Worm (Caenorhabditis elegans): ENCODE data around the gene sri-67.

The sri-67 gene

ce11 chrV:19994665-19995064, 6.9 kb downstream of the sri-67 start:
- TF ChIP-seq pha-4 (tag; optimal IDR thresholded peaks at IDR 0.05) (no peak), ztf-11 (tag; optimal IDR thresholded peaks at IDR 0.05) (no peak), snpc-4 (tag; optimal IDR thresholded peaks at IDR 0.05) (no peak), sptf-1 (tag; optimal IDR thresholded peaks at IDR 0.05) (no peak), nhr-76 (tag; optimal IDR thresholded peaks at IDR 0.05) (no peak), lsy-2 (tag; optimal IDR thresholded peaks at IDR 0.05) (no peak), cnd-1 (tag; optimal IDR thresholded peaks at IDR 0.05) (no peak), mep-1 (tag; optimal IDR thresholded peaks at IDR 0.05) (no peak), unc-39 (tag; optimal IDR thresholded peaks at IDR 0.05) (no peak), blmp-1 (tag; optimal IDR thresholded peaks at IDR 0.05) (no peak), bed-3 (GFP tag; optimal IDR thresholded peaks at IDR 0.05) (no peak), mab-5 (tag; optimal IDR thresholded peaks at IDR 0.05) (no peak)

ce11 chrV:19997481-19997880, 9.7 kb downstream of the sri-67 start:
- TF ChIP-seq blmp-1 (tag; optimal IDR thresholded peaks at IDR 0.05) (no peak), zip-8 (tag; optimal IDR thresholded peaks at IDR 0.05) (no peak), unc-39 (tag; optimal IDR thresholded peaks at IDR 0.05) (no peak), nhr-237 (tag; optimal IDR thresholded peaks at IDR 0.05) (no peak), nhr-2 (tag; optimal IDR thresholded peaks at IDR 0.05) (no peak), flh-1 (GFP tag; optimal IDR thresholded peaks at IDR 0.05) (no peak), ceh-83 (GFP tag; optimal IDR thresholded peaks at IDR 0.05) (no peak), bed-3 (GFP tag; optimal IDR thresholded peaks at IDR 0.05) (no peak), tbx-8 (GFP tag; optimal IDR thresholded peaks at IDR 0.05) (no peak), lsy-2 (tag; optimal IDR thresholded peaks at IDR 0.05) (no peak), mab-5 (tag; optimal IDR thresholded peaks at IDR 0.05) (no peak), ham-2 (GFP tag; optimal IDR thresholded peaks at IDR 0.05) (no peak), hlh-1 (tag; optimal IDR thresholded peaks at IDR 0.05) (no peak), sem-2 (GFP tag; optimal IDR thresholded peaks at IDR 0.05) (no peak)

DNA sequence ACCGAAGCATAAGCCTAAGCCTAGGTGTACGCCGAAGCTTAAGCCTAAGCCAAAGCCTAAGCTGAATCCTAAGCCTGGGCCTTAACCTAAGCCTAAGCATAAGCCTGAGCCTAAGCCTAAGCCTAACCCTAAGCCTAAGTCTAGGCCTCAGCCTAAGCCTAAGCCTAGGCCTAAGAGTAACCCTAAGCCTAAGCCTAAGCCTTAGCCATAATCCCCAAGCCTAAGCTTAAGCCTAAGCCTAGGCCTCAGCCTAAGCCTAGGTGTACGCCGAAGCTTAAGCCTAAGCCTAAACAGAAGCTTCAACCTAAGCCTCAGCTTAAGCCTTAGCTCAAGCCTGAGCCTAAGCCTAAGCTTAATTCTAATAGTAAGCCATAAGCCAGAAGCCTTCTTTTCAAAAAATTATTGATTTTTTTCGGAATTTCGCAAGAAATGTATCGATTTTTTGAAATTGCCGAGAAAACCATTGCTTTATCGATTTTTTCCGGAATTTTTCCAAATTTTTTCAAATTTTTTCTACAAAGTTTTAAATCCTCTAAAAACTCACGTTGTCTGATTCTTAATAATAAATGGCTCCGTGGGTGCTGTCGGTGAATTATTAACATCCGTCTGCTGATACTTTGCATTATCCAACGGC, 10.5 kb downstream of the sri-67 start:
- TF ChIP-seq ham-2 (GFP tag; optimal IDR thresholded peaks at IDR 0.05) (peak; percentile 62), lin-32 (GFP tag; optimal IDR thresholded peaks at IDR 0.05) (no peak)

- TF ChIP-seq mls-2 (tag; optimal IDR thresholded peaks at IDR 0.05) (no peak), tbx-8 (GFP tag; optimal IDR thresholded peaks at IDR 0.05) (no peak), ceh-39 (tag; optimal IDR thresholded peaks at IDR 0.05) (no peak), unc-62 (GFP tag; optimal IDR thresholded peaks at IDR 0.05) (no peak), nhr-2 (tag; optimal IDR thresholded peaks at IDR 0.05) (no peak), unc-120 (tag; optimal IDR thresholded peaks at IDR 0.05; ENCODE audit: poor library complexity, severe bottlenecking) (no peak), elt-1 (tag; optimal IDR thresholded peaks at IDR 0.05; ENCODE audit: borderline replicate concordance, insufficient read depth) (no peak), lin-13 (tag; optimal IDR thresholded peaks at IDR 0.05) (no peak), nhr-28 (tag; optimal IDR thresholded peaks at IDR 0.05) (no peak), lsy-2 (tag; optimal IDR thresholded peaks at IDR 0.05) (no peak), blmp-1 (tag; optimal IDR thresholded peaks at IDR 0.05) (no peak), unc-39 (tag; optimal IDR thresholded peaks at IDR 0.05) (no peak), flh-1 (GFP tag; optimal IDR thresholded peaks at IDR 0.05) (no peak), pha-4 (tag; optimal IDR thresholded peaks at IDR 0.05) (no peak)
Measured at ce11 chrV:19999100-19999499, 11.3 kb downstream of the sri-67 start.

DNA sequence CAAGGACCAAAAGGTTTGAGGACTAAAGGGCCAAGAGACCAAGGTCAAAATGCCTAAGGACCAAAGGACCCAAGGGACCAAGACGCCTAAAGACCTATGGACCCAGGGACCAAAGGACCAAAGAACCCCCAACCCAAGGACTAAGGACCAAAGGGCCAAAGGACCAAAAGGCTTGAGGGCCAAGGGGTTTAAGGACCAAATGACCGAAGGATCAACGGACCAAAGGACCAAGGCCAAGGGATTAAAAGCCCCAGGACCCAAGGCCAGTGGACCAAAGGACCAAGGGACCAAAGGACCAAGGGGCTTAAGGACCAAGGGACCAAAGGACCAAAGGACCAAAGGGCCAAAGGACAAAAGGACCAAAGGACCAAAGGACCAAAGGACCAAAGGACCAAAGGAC, 12.0 kb downstream of the sri-67 start:
- TF ChIP-seq pha-4 (tag; optimal IDR thresholded peaks at IDR 0.05) (no peak), lin-32 (GFP tag; optimal IDR thresholded peaks at IDR 0.05) (no peak), cnd-1 (tag; optimal IDR thresholded peaks at IDR 0.05) (no peak), blmp-1 (tag; optimal IDR thresholded peaks at IDR 0.05) (no peak), bed-3 (GFP tag; optimal IDR thresholded peaks at IDR 0.05) (no peak), mep-1 (tag; optimal IDR thresholded peaks at IDR 0.05) (no peak), hlh-1 (tag; optimal IDR thresholded peaks at IDR 0.05) (no peak), M03D4.4 (tag; optimal IDR thresholded peaks at IDR 0.05) (no peak), nhr-12 (tag; optimal IDR thresholded peaks at IDR 0.05) (no peak), elt-3 (tag; optimal IDR thresholded peaks at IDR 0.05) (no peak), ces-1 (GFP tag; optimal IDR thresholded peaks at IDR 0.05) (no peak)
